Fruit fly (Drosophila melanogaster) whole organism, embryonic: Measurements from ENCODE around the gene Rab9D.
A peak's percentile ranks its signal among the peaks of the same experiment; 100 is the strongest.

Experiments
- Adf1 ChIP-seq: fragments of 200-800 bp; sonication (Bioruptor generic); IDR thresholded peaks from 2 replicates; pipeline ENCODE4 v1.3.6; 2022; ENCODE audit warnings: missing biosample characterization, missing genetic modification characterization
- BEAF-32 ChIP-seq: fragments of 200-800 bp; sonication (Bioruptor generic); optimal IDR thresholded peaks from 3 replicates; lab custom pipeline; 2017; ENCODE audit warnings: missing biosample characterization, missing genetic modification characterization, mild to moderate bottlenecking, moderate library complexity, missing genetic modification reagents
- CG10543 ChIP-seq: fragments of 200-800 bp; sonication (Bioruptor generic); optimal IDR thresholded peaks from 3 replicates; lab custom pipeline; 2017; ENCODE audit warnings: missing biosample characterization, mild to moderate bottlenecking, missing genetic modification characterization, moderate library complexity
- CG11247 ChIP-seq: fragments of 200-800 bp; sonication (Bioruptor generic); IDR thresholded peaks from 2 replicates; pipeline ENCODE4 v1.3.6; 2022; ENCODE audit warnings: missing biosample characterization, missing genetic modification characterization
- CG11695 ChIP-seq: fragments of 200-800 bp; sonication (Bioruptor generic); IDR thresholded peaks from 3 replicates; pipeline ENCODE4 v1.3.6; 2022; ENCODE audit warnings: missing biosample characterization, missing genetic modification characterization
- CG13624 ChIP-seq: fragments of 200-800 bp; sonication (Bioruptor generic); optimal IDR thresholded peaks from 2 replicates; lab custom pipeline; 2016; ENCODE audit warnings: missing biosample characterization, missing genetic modification characterization
- CG17612 ChIP-seq: fragments of 200-800 bp; sonication (Bioruptor generic); IDR thresholded peaks from 2 replicates; pipeline ENCODE4 v1.3.6; 2022; ENCODE audit warnings: missing biosample characterization, missing genetic modification characterization
- CG2712 ChIP-seq: fragments of 200-800 bp; optimal IDR thresholded peaks from 3 replicates; lab custom pipeline; 2019; ENCODE audit warnings: missing biosample characterization, mild to moderate bottlenecking, missing genetic modification characterization, moderate library complexity
- CG33213 ChIP-seq: fragments of 200-800 bp; sonication (Bioruptor generic); optimal IDR thresholded peaks from 3 replicates; lab custom pipeline; 2016; ENCODE audit warnings: missing biosample characterization, missing genetic modification characterization
- CG4328 ChIP-seq: fragments of 200-800 bp; sonication (Bioruptor generic); optimal IDR thresholded peaks from 3 replicates; lab custom pipeline; 2017; ENCODE audit warnings: missing biosample characterization, missing genetic modification reagents, missing genetic modification characterization
- CG6765 ChIP-seq: fragments of 200-800 bp; sonication (Bioruptor generic); optimal IDR thresholded peaks from 3 replicates; lab custom pipeline; 2017; ENCODE audit warnings: missing biosample characterization, mild to moderate bottlenecking, missing genetic modification characterization
- CG7556 ChIP-seq: fragments of 200-800 bp; sonication (Bioruptor generic); optimal IDR thresholded peaks from 2 replicates; lab custom pipeline; 2017; ENCODE audit warnings: missing biosample characterization, mild to moderate bottlenecking, missing genetic modification characterization
- CG7839 ChIP-seq: fragments of 200-800 bp; sonication (Bioruptor generic); optimal IDR thresholded peaks from 3 replicates; lab custom pipeline; 2018; ENCODE audit warnings: missing biosample characterization, mild to moderate bottlenecking, missing genetic modification characterization, moderate library complexity
- CG8388 ChIP-seq: fragments of 200-800 bp; sonication (Bioruptor generic); optimal IDR thresholded peaks from 2 replicates; lab custom pipeline; 2019; ENCODE audit warnings: missing biosample characterization, mild to moderate bottlenecking, missing genetic modification characterization, moderate library complexity
- CG9437 ChIP-seq: fragments of 200-800 bp; sonication (Bioruptor generic); optimal IDR thresholded peaks from 2 replicates; lab custom pipeline; 2018; ENCODE audit warnings: missing biosample characterization, mild to moderate bottlenecking, missing genetic modification characterization
- Chrac-16 ChIP-seq: fragments of 200-800 bp; sonication (Bioruptor generic); optimal IDR thresholded peaks from 3 replicates; lab custom pipeline; 2016; ENCODE audit warnings: missing biosample characterization, missing genetic modification characterization
- Dfd ChIP-seq, 2 experiments: fragments of >200 bp; optimal IDR thresholded peaks; 2 replicates each; lab custom pipeline; 2017; ENCODE audit warnings: missing biosample characterization in 2 of 2, missing genetic modification characterization in 2 of 2
- Dp ChIP-seq: fragments of 200-800 bp; sonication (Bioruptor generic); optimal IDR thresholded peaks from 2 replicates; lab custom pipeline; 2018; ENCODE audit warnings: missing biosample characterization, mild to moderate bottlenecking, missing genetic modification characterization, moderate library complexity
- Dref ChIP-seq: fragments of 200-800 bp; sonication (Bioruptor generic); IDR thresholded peaks from 2 replicates; pipeline ENCODE4 v1.3.6; 2022; ENCODE audit warnings: missing biosample characterization, missing genetic modification characterization
- Eip74EF ChIP-seq, 2 experiments: fragments of 200-800 bp in 1 of 2; fragments of >200 bp in 1 of 2; sonication (Bioruptor generic) in 1 of 2; optimal IDR thresholded peaks; 2 replicates each; lab custom pipeline; 2017 to 2019; ENCODE audit warnings: missing biosample characterization in 2 of 2, missing genetic modification characterization in 2 of 2, mild to moderate bottlenecking in 1 of 2, moderate library complexity in 1 of 2
- HLHmδ ChIP-seq: fragments of 200-800 bp; sonication (Bioruptor generic); optimal IDR thresholded peaks from 2 replicates; lab custom pipeline; 2018; ENCODE audit warnings: missing biosample characterization, mild to moderate bottlenecking, missing genetic modification characterization, moderate library complexity
- Hey ChIP-seq: fragments of 200-800 bp; sonication (Bioruptor generic); optimal IDR thresholded peaks from 3 replicates; lab custom pipeline; 2018; ENCODE audit warnings: missing biosample characterization, mild to moderate bottlenecking, missing genetic modification characterization
- Hr3 ChIP-seq: fragments of 200-800 bp; sonication (Bioruptor generic); optimal IDR thresholded peaks from 3 replicates; lab custom pipeline; 2016; ENCODE audit warnings: missing biosample characterization, missing genetic modification characterization
- Lhr ChIP-seq: fragments of 200-800 bp; sonication (Bioruptor generic); optimal IDR thresholded peaks from 3 replicates; lab custom pipeline; 2017; ENCODE audit warnings: mild to moderate bottlenecking, missing biosample characterization, missing genetic modification reagents, missing genetic modification characterization
- Lpt ChIP-seq: fragments of >200 bp; optimal IDR thresholded peaks from 2 replicates; lab custom pipeline; 2018; ENCODE audit warnings: missing biosample characterization, missing genetic modification characterization
- MESR4 ChIP-seq: fragments of 200-800 bp; sonication (Bioruptor generic); optimal IDR thresholded peaks from 2 replicates; lab custom pipeline; 2018; ENCODE audit warnings: missing biosample characterization, mild to moderate bottlenecking, missing genetic modification characterization, moderate library complexity
- MTF-1 ChIP-seq: fragments of 200-800 bp; sonication (Bioruptor generic); optimal IDR thresholded peaks from 2 replicates; lab custom pipeline; 2018; ENCODE audit warnings: missing biosample characterization, mild to moderate bottlenecking, missing genetic modification characterization, borderline replicate concordance
- Mad ChIP-seq: fragments of 200-800 bp; sonication (Bioruptor generic); optimal IDR thresholded peaks from 2 replicates; lab custom pipeline; 2016; ENCODE audit warnings: missing biosample characterization, missing genetic modification characterization
- Pdp1 ChIP-seq, 2 experiments: fragments of 200-800 bp; sonication (Bioruptor generic); optimal IDR thresholded peaks; 3 replicates each; lab custom pipeline; 2016; ENCODE audit warnings: missing biosample characterization in 2 of 2, missing genetic modification characterization in 2 of 2, mild to moderate bottlenecking in 1 of 2, moderate library complexity in 1 of 2
- Sox100B ChIP-seq: fragments of 200-800 bp; sonication (Bioruptor generic); optimal IDR thresholded peaks from 3 replicates; lab custom pipeline; 2018; ENCODE audit warnings: missing biosample characterization, mild to moderate bottlenecking, missing genetic modification characterization
- Sox102F ChIP-seq: fragments of 200-800 bp; sonication (Bioruptor generic); optimal IDR thresholded peaks from 2 replicates; lab custom pipeline; 2018; ENCODE audit warnings: missing biosample characterization, mild to moderate bottlenecking, missing genetic modification characterization, moderate library complexity
- TFAM ChIP-seq: fragments of 200-800 bp; sonication (Bioruptor generic); optimal IDR thresholded peaks from 2 replicates; lab custom pipeline; 2017; ENCODE audit warnings: missing biosample characterization, missing genetic modification characterization, inconsistent platforms
- Taf1 ChIP-seq: fragments of 200-800 bp; sonication (Bioruptor generic); IDR thresholded peaks from 2 replicates; pipeline ENCODE4 v1.3.6; 2022; ENCODE audit warnings: missing biosample characterization, missing genetic modification characterization
- Vsx1 ChIP-seq: fragments of 200-800 bp; sonication (Bioruptor generic); optimal IDR thresholded peaks from 2 replicates; lab custom pipeline; 2017; ENCODE audit warnings: missing biosample characterization, mild to moderate bottlenecking, missing genetic modification characterization, missing genetic modification reagents
- ara ChIP-seq: fragments of 200-800 bp; sonication (Bioruptor generic); IDR thresholded peaks from 2 replicates; pipeline ENCODE4 v1.3.6; 2022; ENCODE audit warnings: missing biosample characterization, missing genetic modification characterization
- ash1 ChIP-seq: fragments of 200-800 bp; sonication (Bioruptor generic); optimal IDR thresholded peaks from 2 replicates; lab custom pipeline; 2018; ENCODE audit warnings: missing biosample characterization, mild to moderate bottlenecking, missing genetic modification characterization
- eyg ChIP-seq: fragments of 200-800 bp; sonication (Bioruptor generic); optimal IDR thresholded peaks from 3 replicates; lab custom pipeline; 2016; ENCODE audit warnings: missing biosample characterization, missing genetic modification characterization
- fd96Cb ChIP-seq: fragments of 200-800 bp; sonication (Bioruptor generic); optimal IDR thresholded peaks from 2 replicates; lab custom pipeline; 2018; ENCODE audit warnings: missing biosample characterization, mild to moderate bottlenecking, missing genetic modification characterization, moderate library complexity
- grau ChIP-seq: fragments of 200-800 bp; optimal IDR thresholded peaks from 3 replicates; lab custom pipeline; 2019; ENCODE audit warnings: missing biosample characterization, mild to moderate bottlenecking, missing genetic modification characterization, moderate library complexity
- gsb ChIP-seq: fragments of 200-800 bp; sonication (Bioruptor generic); IDR thresholded peaks from 2 replicates; pipeline ENCODE4 v1.3.6; 2022; ENCODE audit warnings: missing biosample characterization, missing genetic modification characterization
- klu ChIP-seq: fragments of 200-800 bp; sonication (Bioruptor generic); IDR thresholded peaks from 2 replicates; pipeline ENCODE4 v1.3.6; 2022; ENCODE audit warnings: missing biosample characterization, missing genetic modification characterization
- lola ChIP-seq, 3 experiments: fragments of >200 bp in 2 of 3; fragments of 200-800 bp in 1 of 3; sonication (Bioruptor generic) in 1 of 3; optimal IDR thresholded peaks; 2 replicates each; lab custom pipeline; 2017 to 2019; ENCODE audit warnings: missing biosample characterization in 3 of 3, missing genetic modification characterization in 3 of 3, mild to moderate bottlenecking in 1 of 3, moderate library complexity in 1 of 3
- mld ChIP-seq: fragments of 200-800 bp; sonication (Bioruptor generic); IDR thresholded peaks from 3 replicates; pipeline ENCODE4 v1.3.6; 2022; ENCODE audit warnings: missing biosample characterization, missing genetic modification characterization; ENCODE audit not compliant: partially characterized antibody
- pfk ChIP-seq: fragments of 200-800 bp; sonication (Bioruptor generic); optimal IDR thresholded peaks from 2 replicates; lab custom pipeline; 2018; ENCODE audit warnings: missing biosample characterization, mild to moderate bottlenecking, missing genetic modification characterization, moderate library complexity
- pnt ChIP-seq: fragments of 200-800 bp; sonication (Bioruptor generic); optimal IDR thresholded peaks from 3 replicates; lab custom pipeline; 2016; ENCODE audit warnings: missing biosample characterization, missing genetic modification characterization
- pzg ChIP-seq: fragments of 200-800 bp; sonication (Bioruptor generic); optimal IDR thresholded peaks from 3 replicates; lab custom pipeline; 2018; ENCODE audit warnings: missing biosample characterization, mild to moderate bottlenecking, missing genetic modification characterization, moderate library complexity
- sd ChIP-seq: fragments of 200-800 bp; sonication (Bioruptor generic); optimal IDR thresholded peaks from 3 replicates; lab custom pipeline; 2018; ENCODE audit warnings: missing biosample characterization, mild to moderate bottlenecking, missing genetic modification characterization, moderate library complexity
- sqz ChIP-seq: fragments of 200-800 bp; sonication (Bioruptor generic); optimal IDR thresholded peaks from 3 replicates; lab custom pipeline; 2018; ENCODE audit warnings: missing biosample characterization, mild to moderate bottlenecking, missing genetic modification characterization
- vvl ChIP-seq: fragments of 200-800 bp; sonication (Bioruptor generic); IDR thresholded peaks from 2 replicates; pipeline ENCODE4 v1.3.6; 2022; ENCODE audit warnings: missing biosample characterization, missing genetic modification characterization
- zfh2 ChIP-seq: fragments of 200-800 bp; sonication (Bioruptor generic); optimal IDR thresholded peaks from 2 replicates; lab custom pipeline; 2016; ENCODE audit warnings: missing biosample characterization, missing genetic modification characterization

Rab9D gene

dm6 chrX:10601479-10601921 is 12.6 kb downstream of the Rab9D start (continued):
- TF ChIP-seq ara (GFP tag; lab: Robert Waterston, UW) (no peak), zfh2 (GFP tag; lab: Kevin White, UChicago) (no peak), BEAF-32 (peak; percentile 62), Hey (tag; lab: Kevin White, UChicago) (no peak), sqz (GFP tag; lab: Kevin White, UChicago) (peak; percentile 9), CG7556 (GFP tag; lab: Kevin White, UChicago) (peak; percentile 30), Lpt (GFP tag; lab: Kevin White, UChicago) (no peak), CG33213 (GFP tag; lab: Kevin White, UChicago) (no peak), CG2712 (tag; lab: Kevin White, UChicago) (peak; percentile 49), Hr3 (peak; percentile 48), MESR4 (no peak), CG11695 (GFP tag; lab: Robert Waterston, UW) (no peak), gsb (GFP tag; lab: Robert Waterston, UW) (no peak), Pdp1 (GFP tag; optimal IDR thresholded peaks at IDR 0.05; lab: Kevin White, UChicago) (no peak), eyg (GFP tag; lab: Kevin White, UChicago) (no peak), Dp (no peak), CG7839 (tag; lab: Kevin White, UChicago) (peak; percentile 46), CG8388 (peak; percentile 10), sd (tag; lab: Kevin White, UChicago) (no peak), CG4328 (GFP tag; lab: Kevin White, UChicago) (peak; percentile 4), lola (GFP tag; optimal IDR thresholded peaks at IDR 0.05; lab: Kevin White, UChicago) (peak in 1 of 3 experiments; percentile 32), Taf1 (GFP tag; lab: Robert Waterston, UW) (no peak), klu (GFP tag; lab: Robert Waterston, UW) (peak; percentile 24; the same call in 1 of the 2 replicates), Sox102F (GFP tag; lab: Kevin White, UChicago) (peak; percentile 42), Vsx1 (GFP tag; lab: Kevin White, UChicago) (no peak), CG9437 (peak; percentile 38), mld (GFP tag; lab: Robert Waterston, UW) (no peak), Eip74EF (GFP tag; optimal IDR thresholded peaks at IDR 0.05; lab: Kevin White, UChicago) (no peak), Chrac-16 (GFP tag; lab: Kevin White, UChicago) (peak; percentile 27), HLHmδ (GFP tag; lab: Kevin White, UChicago) (no peak), Dfd (GFP tag; optimal IDR thresholded peaks at IDR 0.05; lab: Kevin White, UChicago) (no peak), CG6765 (peak; percentile 32), TFAM (GFP tag; lab: Kevin White, UChicago) (no peak), Sox100B (GFP tag; lab: Kevin White, UChicago) (peak; percentile 45), vvl (GFP tag; lab: Robert Waterston, UW) (peak; percentile 56; the same call in 1 of the 2 replicates), fd96Cb (tag; lab: Kevin White, UChicago) (peak; percentile 44), pzg (GFP tag; lab: Kevin White, UChicago) (peak; percentile 20), ash1 (GFP tag; lab: Kevin White, UChicago) (no peak), CG10543 (no peak), Mad (GFP tag; lab: Kevin White, UChicago) (no peak), CG17612 (GFP tag; lab: Robert Waterston, UW) (no peak), Adf1 (no peak), CG13624 (GFP tag; lab: Kevin White, UChicago) (peak; percentile 4), pfk (no peak), Dref (GFP tag; lab: Robert Waterston, UW) (peak; percentile 55), Lhr (GFP tag; lab: Kevin White, UChicago) (no peak), CG11247 (GFP tag; lab: Robert Waterston, UW) (peak; percentile 7; the same call in 1 of the 2 replicates), grau (peak; percentile 52), pnt (GFP tag; lab: Kevin White, UChicago) (peak; percentile 7), MTF-1 (GFP tag; lab: Kevin White, UChicago) (peak; percentile 22)
